Worm (Caenorhabditis elegans) whole organism, early embryonic: Measurements from ENCODE around the gene str-263.
"Not testable (repeated sequence)": the region's sequence is repeated elsewhere in the genome, so short reads cannot be mapped to it uniquely, and the experiment has no call there.

Experiments used
- B0310.2 ChIP-seq: sonication (generic microtip); optimal IDR thresholded peaks from 2 replicates; lab custom pipeline; 2016; ENCODE audit warnings: mild to moderate bottlenecking, missing genetic modification characterization, missing compliant biosample characterization
- F13C5.2 ChIP-seq: sonication (generic microtip); optimal IDR thresholded peaks from 2 replicates; lab custom pipeline; 2017; ENCODE audit warnings: mild to moderate bottlenecking, missing genetic modification characterization, inconsistent platforms, missing compliant biosample characterization
- aly-1 ChIP-seq: sonication (generic microtip); optimal IDR thresholded peaks from 2 replicates; lab custom pipeline; 2016; ENCODE audit warnings: missing genetic modification characterization, missing compliant biosample characterization
- ama-1 ChIP-seq: fragments of 150-350 bp; optimal IDR thresholded peaks from 2 replicates; lab custom pipeline; 2014
- ceh-13 ChIP-seq: fragments of 200-800 bp; sonication (Bioruptor generic); optimal IDR thresholded peaks from 2 replicates; lab custom pipeline; 2018; ENCODE audit warnings: mild to moderate bottlenecking, missing genetic modification characterization, missing compliant biosample characterization
- ets-7 ChIP-seq: sonication (generic microtip); optimal IDR thresholded peaks from 2 replicates; lab custom pipeline; 2016; ENCODE audit warnings: missing genotype, missing genetic modification characterization, missing compliant biosample characterization
- flt-1 ChIP-seq: fragments of 200-800 bp; sonication (Bioruptor generic); IDR thresholded peaks from 2 replicates; pipeline ENCODE4 v1.3.6; 2022; ENCODE audit warnings: missing genetic modification characterization, missing compliant biosample characterization
- hmbx-1 ChIP-seq: sonication (generic microtip); optimal IDR thresholded peaks from 2 replicates; lab custom pipeline; 2016; ENCODE audit warnings: mild to moderate bottlenecking, missing genetic modification characterization, missing compliant biosample characterization
- hmg-4 ChIP-seq: fragments of 200-800 bp; sonication (Bioruptor generic); optimal IDR thresholded peaks from 2 replicates; lab custom pipeline; 2018; ENCODE audit warnings: mild to moderate bottlenecking, missing genetic modification characterization, missing compliant biosample characterization
- hnd-1 ChIP-seq: sonication (generic microtip); optimal IDR thresholded peaks from 2 replicates; lab custom pipeline; 2016; ENCODE audit warnings: missing genetic modification characterization, missing compliant biosample characterization
- pes-1 ChIP-seq: fragments of 200-800 bp; sonication (Bioruptor generic); IDR thresholded peaks from 2 replicates; pipeline ENCODE4 v1.3.6; 2022; ENCODE audit warnings: missing genetic modification reagents, missing genetic modification characterization, missing compliant biosample characterization
- scrt-1 ChIP-seq: fragments of 200-800 bp; sonication (Bioruptor generic); IDR thresholded peaks from 2 replicates; pipeline ENCODE4 v1.3.6; 2022; ENCODE audit warnings: missing genetic modification characterization, missing compliant biosample characterization
- sea-1 ChIP-seq: fragments of 200-800 bp; sonication (Bioruptor generic); conservative IDR thresholded peaks from 2 replicates; pipeline ENCODE4 v1.3.6; 2022; ENCODE audit warnings: missing genetic modification characterization, missing compliant biosample characterization
- tbx-37 ChIP-seq: fragments of 200-800 bp; sonication (Bioruptor generic); conservative IDR thresholded peaks from 2 replicates; pipeline ENCODE4 v1.3.6; 2022; ENCODE audit warnings: missing genetic modification reagents, missing genetic modification characterization, missing compliant biosample characterization

ce11 chrV:15599762-15600161, 13.2 kb upstream of the str-263 start, which contains the start of gene B0391.14:
- not testable (repeated sequence) for TF ChIP-seq ama-1; flt-1; scrt-1; F13C5.2; B0310.2 (tag; lab: Kevin White, UChicago); hmbx-1 (tag; lab: Kevin White, UChicago); ceh-13 (GFP tag; lab: Kevin White, UChicago); sea-1; hmg-4; hnd-1; aly-1 (tag; lab: Kevin White, UChicago); ets-7 (tag; lab: Kevin White, UChicago); pes-1; tbx-37
